Worm (Caenorhabditis elegans): Measurements from ENCODE around the gene nhr-26.

- TF ChIP-seq Y22D7AL.16 (tag; optimal IDR thresholded peaks at IDR 0.05) (no peak), dve-1 (tag; optimal IDR thresholded peaks at IDR 0.05) (no peak), ceh-6 (GFP tag; optimal IDR thresholded peaks at IDR 0.05) (no peak), fkh-10 (GFP tag; optimal IDR thresholded peaks at IDR 0.05) (no peak), C08G9.2 (tag; optimal IDR thresholded peaks at IDR 0.05) (no peak), pha-4 (tag; optimal IDR thresholded peaks at IDR 0.05) (no peak), ama-1 (optimal IDR thresholded peaks at IDR 0.05) (no peak), K02D7.2 (tag; optimal IDR thresholded peaks at IDR 0.05) (no peak), ceh-34 (tag; optimal IDR thresholded peaks at IDR 0.05) (no peak)
Measured at ce11 chrX:12655339-12655875, 44.9 kb downstream of the nhr-26 start.
